Worm (Caenorhabditis elegans) whole organism, L2 larva: ENCODE results near the gene F46F3.3.

Experiments used
- C34F6.9 ChIP-seq: fragments of 150-350 bp; optimal IDR thresholded peaks from 2 replicates; lab custom pipeline; 2014; ENCODE audit warnings: missing biosample characterization, missing genetic modification characterization
- F13H6.1 ChIP-seq: sonication (generic microtip); optimal IDR thresholded peaks from 2 replicates; lab custom pipeline; 2016; ENCODE audit warnings: missing genetic modification characterization, missing compliant biosample characterization
- R02D3.7 ChIP-seq: fragments of 150-350 bp; optimal IDR thresholded peaks from 2 replicates; lab custom pipeline; 2014; ENCODE audit warnings: missing biosample characterization, missing genetic modification characterization
- Y55F3AM.14 ChIP-seq: fragments of 200-800 bp; sonication (Bioruptor generic); optimal IDR thresholded peaks from 2 replicates; lab custom pipeline; 2018; ENCODE audit warnings: mild to moderate bottlenecking, missing genetic modification characterization, missing compliant biosample characterization
- ZK546.5 ChIP-seq: sonication (generic microtip); optimal IDR thresholded peaks from 2 replicates; lab custom pipeline; 2017; ENCODE audit warnings: missing biosample characterization, missing genetic modification characterization
- alr-1 ChIP-seq: fragments of 150-350 bp; optimal IDR thresholded peaks from 2 replicates; lab custom pipeline; 2014; ENCODE audit warnings: missing biosample characterization, missing genetic modification characterization
- aly-2 ChIP-seq: fragments of 150-350 bp; optimal IDR thresholded peaks from 2 replicates; lab custom pipeline; 2014; ENCODE audit warnings: missing biosample characterization, missing genetic modification characterization
- blmp-1 ChIP-seq: sonication (generic microtip); optimal IDR thresholded peaks from 2 replicates; lab custom pipeline; 2017; ENCODE audit warnings: missing genetic modification characterization, mild to moderate bottlenecking, missing compliant biosample characterization, antibody characterized with exemption, moderate library complexity; ENCODE audit not compliant: insufficient read depth
- crh-2 ChIP-seq: sonication (generic microtip); optimal IDR thresholded peaks from 2 replicates; lab custom pipeline; 2017; ENCODE audit warnings: missing biosample characterization, missing genetic modification characterization
- dmd-4 ChIP-seq: sonication (generic microtip); optimal IDR thresholded peaks from 2 replicates; lab custom pipeline; 2017; ENCODE audit warnings: missing biosample characterization, missing genetic modification characterization
- egl-27 ChIP-seq: sonication (generic microtip); optimal IDR thresholded peaks from 3 replicates; lab custom pipeline; 2017; ENCODE audit warnings: missing biosample characterization, missing genetic modification reagents, missing genetic modification characterization
- elt-1 ChIP-seq: fragments of 150-350 bp; optimal IDR thresholded peaks from 2 replicates; lab custom pipeline; 2014; ENCODE audit warnings: missing biosample characterization, missing genetic modification characterization
- elt-3 ChIP-seq: sonication (generic microtip); optimal IDR thresholded peaks from 2 replicates; lab custom pipeline; 2017; ENCODE audit warnings: missing biosample characterization, missing genetic modification characterization
- fos-1 ChIP-seq: fragments of 150-350 bp; optimal IDR thresholded peaks from 2 replicates; lab custom pipeline; 2014; ENCODE audit warnings: missing biosample characterization, missing genetic modification characterization
- gmeb-1 ChIP-seq: fragments of 150-350 bp; optimal IDR thresholded peaks from 2 replicates; lab custom pipeline; 2014; ENCODE audit warnings: missing biosample characterization, missing genetic modification characterization
- lsy-2 ChIP-seq, 2 experiments: fragments of 150-350 bp in 1 of 2; sonication (generic microtip) in 1 of 2; optimal IDR thresholded peaks; 2 replicates each; lab custom pipeline; 2014 to 2017; ENCODE audit warnings: missing biosample characterization in 2 of 2, missing genetic modification characterization in 2 of 2
- mab-5 ChIP-seq: fragments of 150-350 bp; optimal IDR thresholded peaks from 2 replicates; lab custom pipeline; 2014; ENCODE audit warnings: missing biosample characterization, missing genetic modification characterization
- mdl-1 ChIP-seq, 2 experiments: fragments of 150-350 bp in 1 of 2; sonication (generic microtip) in 1 of 2; optimal IDR thresholded peaks; 2 replicates each; lab custom pipeline; 2017; ENCODE audit warnings: missing biosample characterization in 2 of 2, missing genetic modification characterization in 2 of 2
- nhr-10 ChIP-seq: sonication (generic microtip); optimal IDR thresholded peaks from 2 replicates; lab custom pipeline; 2017; ENCODE audit warnings: missing biosample characterization, missing genetic modification characterization
- nhr-12 ChIP-seq: fragments of 150-350 bp; optimal IDR thresholded peaks from 2 replicates; lab custom pipeline; 2014; ENCODE audit warnings: missing biosample characterization, missing genetic modification characterization
- nhr-129 ChIP-seq: fragments of 150-350 bp; optimal IDR thresholded peaks from 2 replicates; lab custom pipeline; 2014; ENCODE audit warnings: missing biosample characterization, missing genetic modification characterization
- nhr-21 ChIP-seq: fragments of 150-350 bp; optimal IDR thresholded peaks from 2 replicates; lab custom pipeline; 2014; ENCODE audit warnings: missing biosample characterization, missing genetic modification characterization
- nhr-23 ChIP-seq: fragments of 150-350 bp; optimal IDR thresholded peaks from 2 replicates; lab custom pipeline; 2014; ENCODE audit warnings: missing biosample characterization, missing genetic modification reagents, missing genetic modification characterization
- nhr-237 ChIP-seq: fragments of 150-350 bp; optimal IDR thresholded peaks from 2 replicates; lab custom pipeline; 2014; ENCODE audit warnings: missing biosample characterization, missing genetic modification characterization
- nhr-6 ChIP-seq: fragments of 150-350 bp; optimal IDR thresholded peaks from 2 replicates; lab custom pipeline; 2014; ENCODE audit warnings: missing biosample characterization, missing genetic modification characterization
- nhr-77 ChIP-seq: fragments of 150-350 bp; optimal IDR thresholded peaks from 2 replicates; lab custom pipeline; 2014; ENCODE audit warnings: missing biosample characterization, missing genetic modification characterization
- peb-1 ChIP-seq: fragments of 150-350 bp; optimal IDR thresholded peaks from 2 replicates; lab custom pipeline; 2014; ENCODE audit warnings: missing biosample characterization, missing genetic modification characterization
- sem-4 ChIP-seq: fragments of 150-350 bp; optimal IDR thresholded peaks from 2 replicates; lab custom pipeline; 2014; ENCODE audit warnings: missing biosample characterization, missing genetic modification reagents, missing genetic modification characterization
- skn-1 ChIP-seq: sonication (generic microtip); optimal IDR thresholded peaks from 2 replicates; lab custom pipeline; 2017; ENCODE audit warnings: missing biosample characterization, missing genetic modification characterization
- sma-3 ChIP-seq: sonication (generic microtip); optimal IDR thresholded peaks from 2 replicates; lab custom pipeline; 2016; ENCODE audit warnings: missing genetic modification reagents, missing genetic modification characterization, missing compliant biosample characterization
- sma-9 ChIP-seq, 2 experiments: fragments of 150-350 bp in 1 of 2; sonication (generic microtip) in 1 of 2; optimal IDR thresholded peaks; 2 replicates each; lab custom pipeline; 2014 to 2016; ENCODE audit warnings: missing genetic modification characterization in 2 of 2, mild to moderate bottlenecking in 1 of 2, missing biosample characterization in 1 of 2, missing compliant biosample characterization in 1 of 2, missing genetic modification reagents in 1 of 2, moderate library complexity in 1 of 2
- snpc-4 ChIP-seq: fragments of 150-350 bp; optimal IDR thresholded peaks from 2 replicates; lab custom pipeline; 2014; ENCODE audit warnings: missing biosample characterization, missing genetic modification characterization
- unc-55 ChIP-seq: fragments of 150-350 bp; sonication (generic microtip); optimal IDR thresholded peaks from 3 replicates; lab custom pipeline; 2014; ENCODE audit warnings: missing biosample characterization, missing genetic modification reagents, missing genetic modification characterization
- zag-1 ChIP-seq: fragments of 150-350 bp; optimal IDR thresholded peaks from 2 replicates; lab custom pipeline; 2014; ENCODE audit warnings: missing biosample characterization, missing genetic modification characterization
- ztf-1 ChIP-seq: fragments of 200-800 bp; sonication (Bioruptor generic); conservative IDR thresholded peaks from 2 replicates; pipeline ENCODE4 v1.3.6; 2022; ENCODE audit warnings: missing genetic modification characterization, missing compliant biosample characterization
- ztf-11 ChIP-seq: sonication (generic microtip); optimal IDR thresholded peaks from 2 replicates; lab custom pipeline; 2017; ENCODE audit warnings: missing biosample characterization, missing genetic modification characterization
- ztf-4 ChIP-seq: fragments of 150-350 bp; optimal IDR thresholded peaks from 2 replicates; lab custom pipeline; 2014; ENCODE audit warnings: missing biosample characterization, missing genetic modification characterization

The F46F3.3 gene

ce11 chrV:11645244-11645643, 22.0 kb upstream of the F46F3.3 start, which contains the start of gene skp-1:
TSS of gene skp-1 (plus strand) at chrV:11645481.
- no peak for TF ChIP-seq nhr-6 (tag; lab: Kevin White, UChicago)

- TF ChIP-seq sma-9 (GFP tag; optimal IDR thresholded peaks at IDR 0.05; lab: Kevin White, UChicago) (peak; percentile 43), sma-9 (tag; optimal IDR thresholded peaks at IDR 0.05; lab: Kevin White, UChicago) (no peak), fos-1 (peak; percentile 19), Y55F3AM.14 (GFP tag; lab: Kevin White, UChicago) (no peak)
Observed at ce11 chrV:11647821-11648220, 19.5 kb upstream of the F46F3.3 start.

ce11 chrV:11648435-11648834, 18.8 kb upstream of the F46F3.3 start:
- TF ChIP-seq fos-1 (peak; percentile 51), sma-3 (GFP tag; lab: Kevin White, UChicago) (peak; percentile 27), elt-1 (no peak), sma-9 (GFP tag; optimal IDR thresholded peaks at IDR 0.05; lab: Kevin White, UChicago) (peak; percentile 84), sma-9 (tag; optimal IDR thresholded peaks at IDR 0.05; lab: Kevin White, UChicago) (no peak), crh-2 (tag; lab: Kevin White, UChicago) (peak; percentile 56), skn-1 (tag; lab: Kevin White, UChicago) (peak; percentile 14)
- TF ChIP-seq, all 48 proteins: peak for 5

- TF ChIP-seq sma-9 (GFP tag; optimal IDR thresholded peaks at IDR 0.05; lab: Kevin White, UChicago) (peak; percentile 89), sma-9 (tag; optimal IDR thresholded peaks at IDR 0.05; lab: Kevin White, UChicago) (no peak), sma-3 (GFP tag; lab: Kevin White, UChicago) (peak; percentile 55), crh-2 (tag; lab: Kevin White, UChicago) (peak; percentile 43), snpc-4 (no peak)
Observed at ce11 chrV:11649254-11649653, 18.0 kb upstream of the F46F3.3 start.

- no peak for TF ChIP-seq blmp-1
- TF ChIP-seq sem-4 (tag; lab: Kevin White, UChicago) = no peak
- no peak for TF ChIP-seq lsy-2 (tag; optimal IDR thresholded peaks at IDR 0.05; lab: Kevin White, UChicago)
- TF ChIP-seq peb-1 (tag; lab: Kevin White, UChicago) = no peak
- TF ChIP-seq nhr-12 (tag; lab: Kevin White, UChicago) = no peak
- peak; percentile 48 for TF ChIP-seq crh-2 (tag; lab: Kevin White, UChicago)
- TF ChIP-seq R02D3.7 = no peak
- TF ChIP-seq sma-9 (GFP tag; optimal IDR thresholded peaks at IDR 0.05; lab: Kevin White, UChicago) = peak; percentile 82
- no peak for TF ChIP-seq sma-9 (tag; optimal IDR thresholded peaks at IDR 0.05; lab: Kevin White, UChicago)
- no peak for TF ChIP-seq elt-3
- TF ChIP-seq ztf-11 (tag; lab: Kevin White, UChicago) = no peak
- TF ChIP-seq ZK546.5 = no peak
- TF ChIP-seq zag-1 = no peak
- TF ChIP-seq dmd-4 (tag; lab: Kevin White, UChicago) = no peak
- no peak for TF ChIP-seq mdl-1 (tag; optimal IDR thresholded peaks at IDR 0.05; lab: Kevin White, UChicago)
- TF ChIP-seq skn-1 (tag; lab: Kevin White, UChicago) = no peak
- no peak for TF ChIP-seq nhr-6 (tag; lab: Kevin White, UChicago)
- no peak for TF ChIP-seq C34F6.9 (tag; lab: Kevin White, UChicago)
- peak; percentile 6 for TF ChIP-seq gmeb-1 (tag; lab: Kevin White, UChicago)
- no peak for TF ChIP-seq egl-27 (tag; lab: Kevin White, UChicago)
- no peak for TF ChIP-seq aly-2 (tag; lab: Kevin White, UChicago)
- no peak for TF ChIP-seq nhr-10
- no peak for TF ChIP-seq nhr-237
- no peak for TF ChIP-seq ztf-4 (tag; lab: Kevin White, UChicago)
- peak; percentile 27 for TF ChIP-seq sma-3 (GFP tag; lab: Kevin White, UChicago)
- TF ChIP-seq nhr-21 (tag; lab: Kevin White, UChicago) = no peak
- no peak for TF ChIP-seq unc-55 (GFP tag; lab: Kevin White, UChicago)
- peak; percentile 79 for TF ChIP-seq fos-1
- no peak for TF ChIP-seq alr-1 (tag; lab: Kevin White, UChicago)
- TF ChIP-seq nhr-129 = no peak
- TF ChIP-seq ztf-1 (GFP tag; lab: Robert Waterston, UW) = no peak
- peak; percentile 50 for TF ChIP-seq F13H6.1 (tag; lab: Kevin White, UChicago)
- no peak for TF ChIP-seq nhr-23 (tag; lab: Kevin White, UChicago)
- TF ChIP-seq nhr-77 (tag; lab: Kevin White, UChicago) = no peak
- TF ChIP-seq mab-5 (tag; lab: Kevin White, UChicago) = no peak
- no peak for TF ChIP-seq Y55F3AM.14 (GFP tag; lab: Kevin White, UChicago)
- TF ChIP-seq, all 48 proteins: peak for 6
Observed at ce11 chrV:11650720-11651119, 16.6 kb upstream of the F46F3.3 start, which contains the start of gene zip-10. TSS of gene zip-10 (minus strand) at chrV:11650762.
